Worm (Caenorhabditis elegans): ENCODE measurements around the gene cfim-2.

cfim-2 gene

DNA sequence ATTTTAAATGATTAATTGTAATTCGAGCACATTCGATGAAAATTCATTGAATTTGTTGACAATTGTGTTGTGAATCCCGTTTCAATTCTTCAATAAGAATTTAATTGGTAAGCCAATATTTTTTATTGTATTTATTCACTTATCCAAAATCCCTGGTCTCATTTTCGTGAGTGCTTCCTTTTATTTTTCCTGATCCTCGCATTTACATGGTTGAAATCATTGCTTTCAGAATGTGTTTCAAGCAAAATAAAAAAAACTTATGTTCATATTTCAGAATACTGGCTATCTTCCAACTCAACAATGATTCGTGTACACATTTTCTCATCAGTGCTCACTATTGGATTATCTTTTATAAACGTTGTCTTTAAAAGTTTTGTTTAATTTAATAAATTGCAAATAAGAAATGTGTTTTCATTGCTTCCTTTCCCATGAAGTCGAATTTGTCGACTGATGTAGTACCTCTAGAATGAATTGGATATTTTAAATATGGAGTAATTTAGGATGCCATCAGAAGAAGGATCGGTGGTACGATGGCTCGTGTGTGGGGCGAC, 3.9 kb downstream of the cfim-2 start, which contains the start of the genes D1046.18 and slc-25A26:
Gene D1046.18 (plus strand): TSS at position 301 of the 551 bp plus-strand sequence.
Gene slc-25A26 (plus strand): TSS at position 501 of the 551 bp plus-strand sequence.
- TF ChIP-seq unc-55 (GFP tag; optimal IDR thresholded peaks at IDR 0.05) (no peak), nhr-10 (tag; optimal IDR thresholded peaks at IDR 0.05) (no peak), crh-2 (tag; optimal IDR thresholded peaks at IDR 0.05) (no peak), sma-3 (GFP tag; optimal IDR thresholded peaks at IDR 0.05) (no peak), lin-39 (tag; optimal IDR thresholded peaks at IDR 0.05) (no peak), zag-1 (tag; optimal IDR thresholded peaks at IDR 0.05) (no peak), peb-1 (tag; optimal IDR thresholded peaks at IDR 0.05) (no peak), dmd-4 (tag; optimal IDR thresholded peaks at IDR 0.05) (no peak), mbf-1 (tag; optimal IDR thresholded peaks at IDR 0.05) (no peak), nhr-11 (tag; optimal IDR thresholded peaks at IDR 0.05) (no peak), lsy-2 (tag; optimal IDR thresholded peaks at IDR 0.05) (no peak), blmp-1 (tag; optimal IDR thresholded peaks at IDR 0.05; ENCODE audit: insufficient read depth) (no peak), elt-1 (tag; optimal IDR thresholded peaks at IDR 0.05) (no peak), ceh-16 (tag; optimal IDR thresholded peaks at IDR 0.05) (no peak), ama-1 (optimal IDR thresholded peaks at IDR 0.05) (no peak), nhr-21 (tag; optimal IDR thresholded peaks at IDR 0.05) (no peak), ztf-11 (tag; optimal IDR thresholded peaks at IDR 0.05) (no peak)

DNA sequence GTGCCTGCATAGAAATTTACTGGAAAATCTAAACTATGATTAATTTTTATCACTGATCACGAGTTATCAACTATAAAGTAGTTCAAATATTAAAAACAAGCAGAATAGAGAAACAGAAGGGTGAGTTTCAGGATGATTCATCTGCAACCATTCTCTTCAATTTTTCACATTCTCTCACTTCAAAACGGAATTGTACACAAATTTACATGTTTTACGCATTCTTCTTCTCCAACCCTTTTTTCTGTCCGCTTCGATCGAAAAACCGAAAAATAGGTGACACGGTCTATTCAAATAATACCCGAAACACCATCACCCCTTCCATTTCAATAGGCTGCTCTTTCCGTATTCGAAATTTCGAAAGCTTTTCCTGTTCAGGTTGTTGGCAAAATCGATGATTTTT, 7.5 kb downstream of the cfim-2 start, which contains the start of gene D1046.4:
Gene D1046.4 (plus strand): TSS at position 301 of the 400 bp plus-strand sequence.
- TF ChIP-seq nhr-77 (tag; optimal IDR thresholded peaks at IDR 0.05), result no peak
- TF ChIP-seq mab-5 (tag; optimal IDR thresholded peaks at IDR 0.05), result no peak
- TF ChIP-seq F13H6.1 (tag; optimal IDR thresholded peaks at IDR 0.05), result no peak
- TF ChIP-seq nhr-10 (tag; optimal IDR thresholded peaks at IDR 0.05), result no peak
- TF ChIP-seq alr-1 (tag; optimal IDR thresholded peaks at IDR 0.05), result no peak
- no peak for TF ChIP-seq peb-1 (tag; optimal IDR thresholded peaks at IDR 0.05)
- TF ChIP-seq ceh-16 (tag; optimal IDR thresholded peaks at IDR 0.05), result no peak
- no peak for TF ChIP-seq elt-1 (tag; optimal IDR thresholded peaks at IDR 0.05)
- TF ChIP-seq egl-27 (tag; optimal IDR thresholded peaks at IDR 0.05), result no peak
- TF ChIP-seq lin-13 (GFP tag; optimal IDR thresholded peaks at IDR 0.05), result no peak
- TF ChIP-seq sem-4 (tag; optimal IDR thresholded peaks at IDR 0.05), result no peak
- TF ChIP-seq mbf-1 (tag; optimal IDR thresholded peaks at IDR 0.05), result no peak

DNA sequence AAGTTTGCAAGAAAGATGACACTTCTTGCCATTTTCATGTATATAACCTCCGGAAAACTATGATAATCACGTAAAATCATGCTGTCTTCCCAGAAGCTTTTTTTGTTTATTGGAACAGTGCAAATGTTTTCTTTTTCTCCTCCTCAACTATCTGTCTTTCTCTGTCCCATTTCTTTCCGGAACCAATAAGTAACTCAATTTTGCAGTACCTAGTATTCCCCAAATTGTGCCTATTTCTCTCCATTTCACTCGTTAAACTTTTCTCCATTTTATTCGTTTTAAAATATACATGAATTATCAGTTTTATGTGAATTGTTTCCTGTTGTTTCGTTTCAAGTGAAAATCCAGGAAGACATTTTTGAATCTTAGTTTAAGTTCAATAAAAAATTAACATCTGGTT, 17.3 kb downstream of the cfim-2 start:
- TF ChIP-seq nhr-237 (tag; optimal IDR thresholded peaks at IDR 0.05) (no peak), blmp-1 (tag; optimal IDR thresholded peaks at IDR 0.05; ENCODE audit: insufficient read depth) (no peak), alr-1 (tag; optimal IDR thresholded peaks at IDR 0.05) (no peak), peb-1 (tag; optimal IDR thresholded peaks at IDR 0.05) (no peak), elt-3 (tag; optimal IDR thresholded peaks at IDR 0.05) (no peak), ztf-11 (tag; optimal IDR thresholded peaks at IDR 0.05) (no peak), nhr-21 (tag; optimal IDR thresholded peaks at IDR 0.05) (no peak), crh-2 (tag; optimal IDR thresholded peaks at IDR 0.05) (no peak), R02D3.7 (tag; optimal IDR thresholded peaks at IDR 0.05) (no peak), nhr-10 (tag; optimal IDR thresholded peaks at IDR 0.05) (no peak), lsy-2 (tag; optimal IDR thresholded peaks at IDR 0.05) (no peak), sma-3 (GFP tag; optimal IDR thresholded peaks at IDR 0.05) (no peak), ztf-4 (tag; optimal IDR thresholded peaks at IDR 0.05) (no peak), unc-39 (tag; optimal IDR thresholded peaks at IDR 0.05) (no peak), F13H6.1 (tag; optimal IDR thresholded peaks at IDR 0.05) (no peak), Y55F3AM.14 (GFP tag; optimal IDR thresholded peaks at IDR 0.05) (no peak), elt-1 (tag; optimal IDR thresholded peaks at IDR 0.05) (no peak), nhr-23 (tag; optimal IDR thresholded peaks at IDR 0.05) (no peak), snpc-4 (tag; optimal IDR thresholded peaks at IDR 0.05) (no peak), unc-55 (GFP tag; optimal IDR thresholded peaks at IDR 0.05) (no peak)

DNA sequence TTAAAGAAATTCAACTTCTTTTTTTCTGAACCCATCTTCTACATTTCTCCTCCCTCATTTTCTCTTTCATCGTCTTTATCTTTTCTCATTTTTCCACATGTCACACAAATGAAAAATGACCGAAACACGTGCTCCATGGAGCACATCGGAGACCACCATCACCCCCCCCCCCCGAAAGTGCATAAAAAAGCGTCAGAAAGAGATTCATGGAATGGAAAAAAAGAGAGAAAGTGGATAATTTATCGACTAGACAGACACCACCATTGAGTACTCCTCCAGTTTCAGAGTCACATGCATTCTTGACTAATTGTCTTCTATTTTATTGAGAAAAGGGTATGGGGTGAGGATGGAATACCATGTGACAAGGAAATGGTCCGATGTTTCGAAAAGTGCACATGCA, 21.0 kb downstream of the cfim-2 start:
- TF ChIP-seq lsy-2 (tag; optimal IDR thresholded peaks at IDR 0.05) (peak in 1 of 2 experiments; percentile 68), F13H6.1 (tag; optimal IDR thresholded peaks at IDR 0.05) (peak; percentile 65), skn-1 (tag; optimal IDR thresholded peaks at IDR 0.05) (no peak), C34F6.9 (tag; optimal IDR thresholded peaks at IDR 0.05) (peak; percentile 76), nhr-129 (tag; optimal IDR thresholded peaks at IDR 0.05) (peak; percentile 62), R02D3.7 (tag; optimal IDR thresholded peaks at IDR 0.05) (no peak), fos-1 (tag; optimal IDR thresholded peaks at IDR 0.05) (no peak), sma-9 (GFP tag; optimal IDR thresholded peaks at IDR 0.05) (peak; percentile 49), sma-9 (tag; optimal IDR thresholded peaks at IDR 0.05) (no peak), unc-39 (tag; optimal IDR thresholded peaks at IDR 0.05) (no peak), mdl-1 (tag; optimal IDR thresholded peaks at IDR 0.05) (peak; percentile 18 to 71), sma-3 (GFP tag; optimal IDR thresholded peaks at IDR 0.05) (no peak), crh-2 (tag; optimal IDR thresholded peaks at IDR 0.05) (peak; percentile 67), ztf-4 (tag; optimal IDR thresholded peaks at IDR 0.05) (no peak), sem-4 (tag; optimal IDR thresholded peaks at IDR 0.05) (peak; percentile 78), zag-1 (tag; optimal IDR thresholded peaks at IDR 0.05) (peak; percentile 13), elt-1 (tag; optimal IDR thresholded peaks at IDR 0.05) (no peak), mab-5 (tag; optimal IDR thresholded peaks at IDR 0.05) (peak; percentile 85)

Data from whole organism, L2 larva.